Fruit fly (Drosophila melanogaster) whole organism, embryonic: ENCODE data around the gene Nf-YA.

Source experiments
- BEAF-32 ChIP-seq: fragments of 200-800 bp; sonication (Bioruptor generic); optimal IDR thresholded peaks from 3 replicates; lab custom pipeline; 2017; ENCODE audit warnings: missing biosample characterization, missing genetic modification characterization, mild to moderate bottlenecking, moderate library complexity, missing genetic modification reagents
- CG10543 ChIP-seq: fragments of 200-800 bp; sonication (Bioruptor generic); optimal IDR thresholded peaks from 3 replicates; lab custom pipeline; 2017; ENCODE audit warnings: missing biosample characterization, mild to moderate bottlenecking, missing genetic modification characterization, moderate library complexity
- CG10979 ChIP-seq: fragments of 200-800 bp; sonication (Bioruptor generic); optimal IDR thresholded peaks from 2 replicates; lab custom pipeline; 2018; ENCODE audit warnings: missing biosample characterization, mild to moderate bottlenecking, missing genetic modification characterization, moderate library complexity
- CG12391 ChIP-seq: fragments of 200-800 bp; sonication (Bioruptor generic); optimal IDR thresholded peaks from 3 replicates; lab custom pipeline; 2018; ENCODE audit warnings: missing biosample characterization, mild to moderate bottlenecking, missing genetic modification characterization, moderate library complexity
- CG13296 ChIP-seq: fragments of 200-800 bp; sonication (Bioruptor generic); optimal IDR thresholded peaks from 3 replicates; lab custom pipeline; 2018; ENCODE audit warnings: missing biosample characterization, mild to moderate bottlenecking, missing genetic modification characterization
- CG15073 ChIP-seq: fragments of 200-800 bp; sonication (Bioruptor generic); optimal IDR thresholded peaks from 2 replicates; lab custom pipeline; 2016; ENCODE audit warnings: missing biosample characterization, missing genetic modification characterization
- CG16813 ChIP-seq: fragments of 200-800 bp; sonication (Bioruptor generic); IDR thresholded peaks from 3 replicates; pipeline ENCODE4 v1.3.6; 2022; ENCODE audit warnings: missing biosample characterization, missing genetic modification characterization; ENCODE audit not compliant: partially characterized antibody
- CG17186 ChIP-seq: fragments of 200-800 bp; sonication (Bioruptor generic); optimal IDR thresholded peaks from 3 replicates; lab custom pipeline; 2017; ENCODE audit warnings: missing biosample characterization, missing genetic modification reagents, missing genetic modification characterization
- CG17328 ChIP-seq: fragments of 200-800 bp; sonication (Bioruptor generic); IDR thresholded peaks from 2 replicates; pipeline ENCODE4 v1.3.6; 2022; ENCODE audit warnings: missing biosample characterization, missing genetic modification characterization
- CG17361 ChIP-seq: fragments of 200-800 bp; sonication (Bioruptor generic); IDR thresholded peaks from 3 replicates; pipeline ENCODE4 v1.3.6; 2022; ENCODE audit warnings: missing biosample characterization, missing genetic modification characterization
- CG17802 ChIP-seq: fragments of 200-800 bp; sonication (Bioruptor generic); optimal IDR thresholded peaks from 2 replicates; lab custom pipeline; 2018; ENCODE audit warnings: missing biosample characterization, mild to moderate bottlenecking, missing genetic modification characterization, moderate library complexity
- CG18764 ChIP-seq: fragments of 200-800 bp; sonication (Bioruptor generic); optimal IDR thresholded peaks from 3 replicates; lab custom pipeline; 2016; ENCODE audit warnings: missing biosample characterization, missing genetic modification characterization
- CG30403 ChIP-seq: fragments of 200-800 bp; sonication (Bioruptor generic); optimal IDR thresholded peaks from 3 replicates; lab custom pipeline; 2016; ENCODE audit warnings: missing biosample characterization, missing genetic modification characterization
- CG32767 ChIP-seq: fragments of 200-800 bp; sonication (Bioruptor generic); IDR thresholded peaks from 2 replicates; pipeline ENCODE4 v1.3.6; 2022; ENCODE audit warnings: missing biosample characterization, missing genetic modification characterization
- CG34224 ChIP-seq: fragments of 200-800 bp; sonication (Bioruptor generic); IDR thresholded peaks from 3 replicates; pipeline ENCODE4 v1.3.6; 2022; ENCODE audit warnings: missing biosample characterization, missing genetic modification characterization; ENCODE audit not compliant: partially characterized antibody
- CG3847 ChIP-seq: fragments of 200-800 bp; sonication (Bioruptor generic); IDR thresholded peaks from 2 replicates; pipeline ENCODE4 v1.3.6; 2022; ENCODE audit warnings: missing biosample characterization, missing genetic modification characterization
- CG4854 ChIP-seq: fragments of 200-800 bp; sonication (Bioruptor generic); optimal IDR thresholded peaks from 2 replicates; lab custom pipeline; 2016; ENCODE audit warnings: missing biosample characterization, missing genetic modification characterization, inconsistent platforms
- CG5953 ChIP-seq: fragments of 200-800 bp; sonication (Bioruptor generic); IDR thresholded peaks from 2 replicates; pipeline ENCODE4 v1.3.6; 2022; ENCODE audit warnings: missing biosample characterization, missing genetic modification characterization
- CG6254 ChIP-seq: fragments of 200-800 bp; sonication (Bioruptor generic); optimal IDR thresholded peaks from 3 replicates; lab custom pipeline; 2017; ENCODE audit warnings: mild to moderate bottlenecking, missing biosample characterization, missing genetic modification reagents, missing genetic modification characterization
- CG9797 ChIP-seq: fragments of 200-800 bp; sonication (Bioruptor generic); optimal IDR thresholded peaks from 3 replicates; lab custom pipeline; 2018; ENCODE audit warnings: missing biosample characterization, mild to moderate bottlenecking, missing genetic modification characterization
- CG9817 ChIP-seq: fragments of 200-800 bp; sonication (Bioruptor generic); optimal IDR thresholded peaks from 2 replicates; lab custom pipeline; 2018; ENCODE audit warnings: missing biosample characterization, mild to moderate bottlenecking, missing genetic modification characterization, moderate library complexity
- CkIIα-i1 ChIP-seq: fragments of 200-800 bp; sonication (Bioruptor generic); IDR thresholded peaks from 2 replicates; pipeline ENCODE4 v1.3.6; 2022; ENCODE audit warnings: missing biosample characterization, missing genetic modification characterization
- CrebB ChIP-seq: fragments of 200-800 bp; sonication (Bioruptor generic); optimal IDR thresholded peaks from 3 replicates; lab custom pipeline; 2018; ENCODE audit warnings: missing biosample characterization, mild to moderate bottlenecking, missing genetic modification characterization
- Hr3 ChIP-seq: fragments of 200-800 bp; sonication (Bioruptor generic); optimal IDR thresholded peaks from 3 replicates; lab custom pipeline; 2016; ENCODE audit warnings: missing biosample characterization, missing genetic modification characterization
- NFAT ChIP-seq: fragments of 200-800 bp; sonication (Bioruptor generic); IDR thresholded peaks from 2 replicates; pipeline ENCODE4 v1.3.6; 2022; ENCODE audit warnings: missing biosample characterization, missing genetic modification characterization
- Sry-β ChIP-seq: fragments of 200-800 bp; sonication (Bioruptor generic); optimal IDR thresholded peaks from 2 replicates; lab custom pipeline; 2018; ENCODE audit warnings: missing biosample characterization, mild to moderate bottlenecking, missing genetic modification characterization, moderate library complexity
- Xrp1 ChIP-seq: fragments of 200-800 bp; sonication (Bioruptor generic); IDR thresholded peaks from 2 replicates; pipeline ENCODE4 v1.3.6; 2022; ENCODE audit warnings: missing biosample characterization, missing genetic modification characterization
- al ChIP-seq: fragments of 200-800 bp; sonication (Bioruptor generic); IDR thresholded peaks from 2 replicates; pipeline ENCODE4 v1.3.6; 2022; ENCODE audit warnings: missing biosample characterization, missing genetic modification characterization
- ara ChIP-seq: fragments of 200-800 bp; sonication (Bioruptor generic); IDR thresholded peaks from 2 replicates; pipeline ENCODE4 v1.3.6; 2022; ENCODE audit warnings: missing biosample characterization, missing genetic modification characterization
- az2 ChIP-seq: fragments of 200-800 bp; sonication (Bioruptor generic); optimal IDR thresholded peaks from 3 replicates; lab custom pipeline; 2016; ENCODE audit warnings: missing biosample characterization, missing genetic modification characterization
- emc ChIP-seq: fragments of 200-800 bp; sonication (Bioruptor generic); optimal IDR thresholded peaks from 2 replicates; lab custom pipeline; 2016; ENCODE audit warnings: missing biosample characterization, missing genetic modification characterization
- fd64A ChIP-seq: fragments of 200-800 bp; sonication (Bioruptor generic); optimal IDR thresholded peaks from 3 replicates; lab custom pipeline; 2018; ENCODE audit warnings: missing biosample characterization, mild to moderate bottlenecking, missing genetic modification characterization
- ftz-f1 ChIP-seq: fragments of 200-800 bp; sonication (Bioruptor generic); optimal IDR thresholded peaks from 2 replicates; lab custom pipeline; 2016; ENCODE audit warnings: missing biosample characterization, missing genetic modification characterization
- gcm2 ChIP-seq: fragments of 200-800 bp; sonication (Bioruptor generic); optimal IDR thresholded peaks from 2 replicates; lab custom pipeline; 2016; ENCODE audit warnings: missing biosample characterization, missing genetic modification characterization
- gfzf ChIP-seq: fragments of 200-800 bp; sonication (Bioruptor generic); optimal IDR thresholded peaks from 2 replicates; lab custom pipeline; 2016; ENCODE audit warnings: missing biosample characterization, mild to moderate bottlenecking, missing genetic modification characterization, moderate library complexity
- hb ChIP-seq: fragments of 200-800 bp; sonication (Bioruptor generic); IDR thresholded peaks from 3 replicates; pipeline ENCODE4 v1.3.6; 2022; ENCODE audit warnings: missing biosample characterization, missing genetic modification characterization; ENCODE audit not compliant: partially characterized antibody
- ind ChIP-seq: fragments of 200-800 bp; sonication (Bioruptor generic); optimal IDR thresholded peaks from 3 replicates; lab custom pipeline; 2016; ENCODE audit warnings: missing biosample characterization, missing genetic modification characterization
- jumu ChIP-seq: fragments of 200-800 bp; sonication (Bioruptor generic); optimal IDR thresholded peaks from 3 replicates; lab custom pipeline; 2016; ENCODE audit warnings: missing biosample characterization, missing genetic modification characterization
- org-1 ChIP-seq: fragments of 200-800 bp; sonication (Bioruptor generic); optimal IDR thresholded peaks from 2 replicates; lab custom pipeline; 2017; ENCODE audit warnings: missing biosample characterization, missing genetic modification characterization
- pfk ChIP-seq: fragments of 200-800 bp; sonication (Bioruptor generic); optimal IDR thresholded peaks from 2 replicates; lab custom pipeline; 2018; ENCODE audit warnings: missing biosample characterization, mild to moderate bottlenecking, missing genetic modification characterization, moderate library complexity
- phol ChIP-seq: fragments of 200-800 bp; sonication (Bioruptor generic); optimal IDR thresholded peaks from 3 replicates; lab custom pipeline; 2018; ENCODE audit warnings: missing biosample characterization, mild to moderate bottlenecking, missing genetic modification characterization, moderate library complexity
- pita ChIP-seq: fragments of 200-800 bp; sonication (Bioruptor generic); optimal IDR thresholded peaks from 2 replicates; lab custom pipeline; 2017; ENCODE audit warnings: missing biosample characterization, mild to moderate bottlenecking, missing genetic modification characterization
- pum ChIP-seq: fragments of 200-800 bp; sonication (Bioruptor generic); optimal IDR thresholded peaks from 2 replicates; lab custom pipeline; 2016; ENCODE audit warnings: missing biosample characterization, missing genetic modification characterization
- pzg ChIP-seq: fragments of 200-800 bp; sonication (Bioruptor generic); optimal IDR thresholded peaks from 3 replicates; lab custom pipeline; 2018; ENCODE audit warnings: missing biosample characterization, mild to moderate bottlenecking, missing genetic modification characterization, moderate library complexity
- ro ChIP-seq: fragments of 200-800 bp; sonication (Bioruptor generic); IDR thresholded peaks from 2 replicates; pipeline ENCODE4 v1.3.6; 2022; ENCODE audit warnings: missing biosample characterization, missing genetic modification characterization
- slou ChIP-seq: fragments of 200-800 bp; sonication (Bioruptor generic); optimal IDR thresholded peaks from 3 replicates; lab custom pipeline; 2016; ENCODE audit warnings: missing biosample characterization, missing genetic modification characterization
- sob ChIP-seq: fragments of 200-800 bp; sonication (Bioruptor generic); IDR thresholded peaks from 2 replicates; pipeline ENCODE4 v1.3.6; 2022; ENCODE audit warnings: missing biosample characterization, missing genetic modification characterization
- usp ChIP-seq: fragments of >200 bp; optimal IDR thresholded peaks from 2 replicates; lab custom pipeline; 2017; ENCODE audit warnings: missing biosample characterization, missing genetic modification characterization
- zen ChIP-seq: fragments of 200-800 bp; sonication (Bioruptor generic); optimal IDR thresholded peaks from 3 replicates; lab custom pipeline; 2018; ENCODE audit warnings: missing biosample characterization, mild to moderate bottlenecking, missing genetic modification characterization, moderate library complexity
- zfh2 ChIP-seq: fragments of 200-800 bp; sonication (Bioruptor generic); optimal IDR thresholded peaks from 2 replicates; lab custom pipeline; 2016; ENCODE audit warnings: missing biosample characterization, missing genetic modification characterization

Nf-YA gene

DNA sequence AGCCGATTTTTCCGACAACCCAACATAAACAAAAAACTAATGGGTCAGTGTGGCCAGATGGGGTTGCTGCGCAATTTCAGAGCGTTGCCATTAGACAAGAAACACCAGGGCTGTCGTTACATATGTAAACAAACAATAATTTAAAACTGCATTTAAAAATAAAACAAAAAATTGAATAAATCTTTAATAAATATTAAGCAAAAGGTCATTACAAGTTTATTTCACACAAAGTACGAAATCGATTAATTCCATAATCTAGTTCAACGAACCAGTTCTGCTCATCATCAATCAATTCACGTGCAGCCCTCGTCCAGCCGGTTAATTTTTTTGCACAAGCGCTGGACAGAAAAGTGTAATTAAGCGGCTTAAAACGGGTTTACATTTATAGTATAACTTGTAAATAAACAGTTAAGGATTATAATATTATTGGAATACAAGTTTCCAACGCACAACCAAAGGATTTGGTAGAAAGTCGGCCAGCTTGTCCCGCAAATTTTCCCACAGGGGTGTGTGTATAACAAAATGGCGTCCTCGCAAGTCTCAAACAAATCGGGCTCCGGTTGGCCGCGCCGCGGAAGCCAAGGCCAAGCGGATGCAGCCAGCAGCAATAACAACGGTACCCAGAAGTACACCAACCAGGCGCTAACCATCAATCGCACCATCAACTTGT lies 31.2 kb downstream of the Nf-YA start, which contains the start of the genes CG4022 and Cpsf5 (continued):
- TF ChIP-seq CG3847 (GFP tag; lab: Robert Waterston, UW), result peak; percentile 88
- TF ChIP-seq usp (GFP tag; lab: Kevin White, UChicago), result no peak
- peak; percentile 75 for TF ChIP-seq Hr3
- peak; percentile 90 for TF ChIP-seq CG17186 (GFP tag; lab: Kevin White, UChicago)
- TF ChIP-seq gfzf, result peak; percentile 71
- no peak for TF ChIP-seq hb (GFP tag; lab: Robert Waterston, UW)
- TF ChIP-seq CkIIα-i1 (GFP tag; lab: Robert Waterston, UW), result no peak
- peak; percentile 90 for TF ChIP-seq CG30403 (GFP tag; lab: Kevin White, UChicago)
- peak; percentile 45 for TF ChIP-seq org-1
- peak; percentile 74 for TF ChIP-seq CG10979 (tag; lab: Kevin White, UChicago)
- no peak for TF ChIP-seq ro (GFP tag; lab: Robert Waterston, UW)
- TF ChIP-seq gcm2 (GFP tag; lab: Kevin White, UChicago), result peak; percentile 53
- TF ChIP-seq zfh2 (GFP tag; lab: Kevin White, UChicago), result peak; percentile 72
- peak; percentile 61 for TF ChIP-seq pum
- no peak for TF ChIP-seq pfk (GFP tag; lab: Kevin White, UChicago)
- TF ChIP-seq NFAT (GFP tag; lab: Robert Waterston, UW), result peak; percentile 72
- peak; percentile 51 for TF ChIP-seq slou (GFP tag; lab: Kevin White, UChicago)
- TF ChIP-seq CG17361 (GFP tag; lab: Robert Waterston, UW), result peak; percentile 82
- TF ChIP-seq CG5953, result peak; percentile 1; the same call in 1 of the 2 replicates
- peak; percentile 27 for TF ChIP-seq emc (GFP tag; lab: Kevin White, UChicago)
- peak; percentile 75 for TF ChIP-seq ind (GFP tag; lab: Kevin White, UChicago)
- TF ChIP-seq CG32767 (GFP tag; lab: Robert Waterston, UW), result peak; percentile 91
- TF ChIP-seq CG6254 (GFP tag; lab: Kevin White, UChicago), result peak; percentile 51
- TF ChIP-seq CG12391, result peak; percentile 95
- peak; percentile 85 for TF ChIP-seq az2 (GFP tag; lab: Kevin White, UChicago)
- TF ChIP-seq al (GFP tag; lab: Robert Waterston, UW), result peak; percentile 79
- TF ChIP-seq zen (tag; lab: Kevin White, UChicago), result peak; percentile 86
- peak; percentile 42 for TF ChIP-seq Sry-β (GFP tag; lab: Kevin White, UChicago)
- TF ChIP-seq CG13296 (GFP tag; lab: Kevin White, UChicago), result peak; percentile 72
- peak; percentile 87 for TF ChIP-seq CG17328 (GFP tag; lab: Robert Waterston, UW)
- peak; percentile 90 for TF ChIP-seq CG9817 (tag; lab: Kevin White, UChicago)
- peak; percentile 52 for TF ChIP-seq BEAF-32 (GFP tag; lab: Kevin White, UChicago)
- TF ChIP-seq CG15073, result no peak
- TF ChIP-seq CG18764, result peak; percentile 63
- TF ChIP-seq ara (GFP tag; lab: Robert Waterston, UW), result peak; percentile 87
- peak; percentile 89 for TF ChIP-seq CG9797 (GFP tag; lab: Kevin White, UChicago)
- TF ChIP-seq pzg (GFP tag; lab: Kevin White, UChicago), result peak; percentile 82
- TF ChIP-seq jumu (GFP tag; lab: Kevin White, UChicago), result peak; percentile 67
- peak; percentile 92 for TF ChIP-seq CG10543
- peak; percentile 75 for TF ChIP-seq CrebB (tag; lab: Kevin White, UChicago)
- TF ChIP-seq fd64A, result no peak
- TF ChIP-seq CG34224 (GFP tag; lab: Robert Waterston, UW), result no peak
- TF ChIP-seq CG4854 (GFP tag; lab: Kevin White, UChicago), result peak; percentile 62
- no peak for TF ChIP-seq pita
- TF ChIP-seq sob (GFP tag; lab: Robert Waterston, UW), result peak; percentile 87
- no peak for TF ChIP-seq ftz-f1
- peak; percentile 89 for TF ChIP-seq Xrp1 (GFP tag; lab: Robert Waterston, UW)
- TF ChIP-seq CG16813, result peak; percentile 48; the same call in 1 of the 3 replicates
- peak; percentile 42 for TF ChIP-seq CG17802 (tag; lab: Kevin White, UChicago)
- peak; percentile 94 for TF ChIP-seq phol (tag; lab: Kevin White, UChicago)
